Fruit fly (Drosophila melanogaster) whole organism, wandering third instar larva: ENCODE measurements around the gene CG4328.

ENCODE experiments used
- Abd-B ChIP-seq: fragments of >200 bp; optimal IDR thresholded peaks from 2 replicates; lab custom pipeline; 2017; ENCODE audit warnings: missing biosample characterization, missing genetic modification characterization
- CG32264 ChIP-seq: fragments of 200-800 bp; sonication (Bioruptor generic); optimal IDR thresholded peaks from 2 replicates; lab custom pipeline; 2016; ENCODE audit warnings: missing biosample characterization, missing genetic modification characterization
- CG9705 ChIP-seq: fragments of 200-800 bp; sonication (Bioruptor generic); optimal IDR thresholded peaks from 2 replicates; lab custom pipeline; 2018; ENCODE audit warnings: missing biosample characterization, mild to moderate bottlenecking, missing genetic modification characterization
- CrebA ChIP-seq: fragments of 200-800 bp; sonication (Bioruptor generic); optimal IDR thresholded peaks from 2 replicates; lab custom pipeline; 2016; ENCODE audit warnings: missing biosample characterization, mild to moderate bottlenecking, missing genetic modification characterization, borderline replicate concordance
- Dfd ChIP-seq: fragments of >200 bp; optimal IDR thresholded peaks from 2 replicates; lab custom pipeline; 2017; ENCODE audit warnings: missing biosample characterization, missing genetic modification characterization
- Dif ChIP-seq: fragments of 200-275, 200-300 bp; sonication (Bioruptor generic); optimal IDR thresholded peaks from 2 replicates; lab custom pipeline; 2018; ENCODE audit warnings: missing biosample characterization, missing genetic modification characterization; ENCODE audit not compliant: partially characterized antibody
- GATAd ChIP-seq: sonication (Bioruptor generic); optimal IDR thresholded peaks from 2 replicates; lab custom pipeline; 2016; ENCODE audit warnings: missing biosample characterization, missing genetic modification characterization
- HLH106 ChIP-seq: fragments of 200-800 bp; optimal IDR thresholded peaks from 3 replicates; lab custom pipeline; 2019; ENCODE audit warnings: missing biosample characterization, mild to moderate bottlenecking, missing genetic modification characterization, moderate library complexity
- Hnf4 ChIP-seq: fragments of 200-800 bp; sonication (Bioruptor generic); optimal IDR thresholded peaks from 2 replicates; lab custom pipeline; 2016; ENCODE audit warnings: missing biosample characterization, mild to moderate bottlenecking, missing genetic modification characterization
- Hr78 ChIP-seq: fragments of >200 bp; optimal IDR thresholded peaks from 2 replicates; lab custom pipeline; 2017; ENCODE audit warnings: missing biosample characterization, missing genetic modification characterization
- Hr83 ChIP-seq: fragments of 200-300 bp; sonication (Bioruptor generic); optimal IDR thresholded peaks from 2 replicates; lab custom pipeline; 2016; ENCODE audit warnings: missing biosample characterization, mild to moderate bottlenecking, missing genetic modification characterization, moderate library complexity; ENCODE audit not compliant: poor library complexity, severe bottlenecking
- Jra ChIP-seq: sonication (Bioruptor generic); optimal IDR thresholded peaks from 2 replicates; lab custom pipeline; 2016; ENCODE audit warnings: missing biosample characterization, missing genetic modification characterization
- Mio ChIP-seq: sonication (Bioruptor generic); optimal IDR thresholded peaks from 2 replicates; lab custom pipeline; 2016; ENCODE audit warnings: missing biosample characterization, missing genetic modification characterization
- Myc ChIP-seq: fragments of >200 bp; optimal IDR thresholded peaks from 2 replicates; lab custom pipeline; 2017
- N ChIP-seq: fragments of >200 bp; optimal IDR thresholded peaks from 2 replicates; lab custom pipeline; 2018; ENCODE audit warnings: missing biosample characterization, missing external identifiers, missing genetic modification characterization
- OdsH ChIP-seq: fragments of 200-800 bp; sonication (Bioruptor generic); optimal IDR thresholded peaks from 2 replicates; lab custom pipeline; 2016; ENCODE audit warnings: missing biosample characterization, mild to moderate bottlenecking, missing genetic modification characterization
- Rel ChIP-seq, 2 experiments: fragments of 200-800 bp; sonication (Bioruptor generic) in 1 of 2; optimal IDR thresholded peaks; 2 replicates in 1 of 2; 3 replicates in 1 of 2; lab custom pipeline; 2016 to 2019; ENCODE audit warnings: mild to moderate bottlenecking in 2 of 2, missing biosample characterization in 2 of 2, missing genetic modification characterization in 2 of 2, moderate library complexity in 1 of 2
- Sp1 ChIP-seq: fragments of 200-800 bp; sonication (Bioruptor generic); optimal IDR thresholded peaks from 3 replicates; lab custom pipeline; 2019; ENCODE audit warnings: missing biosample characterization, mild to moderate bottlenecking, missing genetic modification characterization, moderate library complexity
- br ChIP-seq: fragments of 200-800 bp; sonication (Bioruptor generic); optimal IDR thresholded peaks from 2 replicates; lab custom pipeline; 2016; ENCODE audit warnings: missing biosample characterization, missing genetic modification characterization
- brk ChIP-seq: fragments of 200-800 bp; sonication (Bioruptor generic); optimal IDR thresholded peaks from 2 replicates; lab custom pipeline; 2016; ENCODE audit warnings: missing biosample characterization, mild to moderate bottlenecking, missing genetic modification characterization
- dl ChIP-seq, 2 experiments: fragments of 175-275, 200-275 bp in 1 of 2; fragments of 200-275 bp in 1 of 2; sonication (Bioruptor generic); optimal IDR thresholded peaks; lab custom pipeline; 2018; ENCODE audit warnings: mild to moderate bottlenecking in 2 of 2, missing biosample characterization in 2 of 2, missing genetic modification characterization in 2 of 2, moderate library complexity in 2 of 2; ENCODE audit not compliant: partially characterized antibody in 2 of 2, insufficient read depth in 1 of 2
- dmrt93B ChIP-seq: fragments of 200-800 bp; sonication (Bioruptor generic); optimal IDR thresholded peaks from 2 replicates; lab custom pipeline; 2018; ENCODE audit warnings: missing biosample characterization, mild to moderate bottlenecking, missing genetic modification characterization
- dsf ChIP-seq: sonication (Bioruptor generic); optimal IDR thresholded peaks from 2 replicates; lab custom pipeline; 2016; ENCODE audit warnings: missing biosample characterization, missing genetic modification characterization, borderline replicate concordance
- ey ChIP-seq: fragments of 200-800 bp; sonication (Bioruptor generic); optimal IDR thresholded peaks from 2 replicates; lab custom pipeline; 2016; ENCODE audit warnings: missing biosample characterization, missing genetic modification characterization
- foxo ChIP-seq, 2 experiments: fragments of 200-800 bp; sonication (Bioruptor generic); optimal IDR thresholded peaks; 2 replicates in 1 of 2; 3 replicates in 1 of 2; lab custom pipeline; 2016 to 2017; ENCODE audit warnings: missing biosample characterization in 2 of 2, missing genetic modification characterization in 2 of 2
- fru ChIP-seq: fragments of 200-800 bp; sonication (Bioruptor generic); optimal IDR thresholded peaks from 3 replicates; lab custom pipeline; 2016; ENCODE audit warnings: missing biosample characterization, mild to moderate bottlenecking, missing genetic modification characterization
- h ChIP-seq: fragments of 200-800 bp; sonication (Bioruptor generic); optimal IDR thresholded peaks from 3 replicates; lab custom pipeline; 2016; ENCODE audit warnings: missing biosample characterization, mild to moderate bottlenecking, missing genetic modification characterization
- jim ChIP-seq: fragments of 175-275, 200-325 bp; sonication (Bioruptor generic); optimal IDR thresholded peaks from 2 replicates; lab custom pipeline; 2016; ENCODE audit warnings: missing biosample characterization, mild to moderate bottlenecking, missing genetic modification characterization
- lola ChIP-seq: fragments of >200 bp; optimal IDR thresholded peaks from 2 replicates; lab custom pipeline; 2017; ENCODE audit warnings: missing biosample characterization, missing genetic modification characterization
- pan ChIP-seq: fragments of >200 bp; optimal IDR thresholded peaks from 2 replicates; lab custom pipeline; 2017
- psq ChIP-seq: fragments of 200-800 bp; sonication (Bioruptor generic); optimal IDR thresholded peaks from 3 replicates; lab custom pipeline; 2017; ENCODE audit warnings: missing biosample characterization, mild to moderate bottlenecking, missing genetic modification characterization, moderate library complexity
- rgr ChIP-seq: fragments of 200-800 bp; sonication (Bioruptor generic); optimal IDR thresholded peaks from 3 replicates; lab custom pipeline; 2016; ENCODE audit warnings: missing biosample characterization, mild to moderate bottlenecking, missing genetic modification characterization
- sage ChIP-seq: fragments of 200-800 bp; sonication (Bioruptor generic); optimal IDR thresholded peaks from 2 replicates; lab custom pipeline; 2016; ENCODE audit warnings: missing biosample characterization, mild to moderate bottlenecking, missing genetic modification characterization
- sv ChIP-seq: fragments of 200-800 bp; sonication (Bioruptor generic); optimal IDR thresholded peaks from 3 replicates; lab custom pipeline; 2016; ENCODE audit warnings: missing biosample characterization, missing genetic modification characterization
- tai ChIP-seq: sonication (Bioruptor generic); optimal IDR thresholded peaks from 2 replicates; lab custom pipeline; 2016; ENCODE audit warnings: missing biosample characterization, missing genetic modification characterization
- woc ChIP-seq: sonication (Bioruptor generic); optimal IDR thresholded peaks from 2 replicates; lab custom pipeline; 2016; ENCODE audit warnings: missing biosample characterization, mild to moderate bottlenecking, missing genetic modification characterization

Gene CG4328

DNA sequence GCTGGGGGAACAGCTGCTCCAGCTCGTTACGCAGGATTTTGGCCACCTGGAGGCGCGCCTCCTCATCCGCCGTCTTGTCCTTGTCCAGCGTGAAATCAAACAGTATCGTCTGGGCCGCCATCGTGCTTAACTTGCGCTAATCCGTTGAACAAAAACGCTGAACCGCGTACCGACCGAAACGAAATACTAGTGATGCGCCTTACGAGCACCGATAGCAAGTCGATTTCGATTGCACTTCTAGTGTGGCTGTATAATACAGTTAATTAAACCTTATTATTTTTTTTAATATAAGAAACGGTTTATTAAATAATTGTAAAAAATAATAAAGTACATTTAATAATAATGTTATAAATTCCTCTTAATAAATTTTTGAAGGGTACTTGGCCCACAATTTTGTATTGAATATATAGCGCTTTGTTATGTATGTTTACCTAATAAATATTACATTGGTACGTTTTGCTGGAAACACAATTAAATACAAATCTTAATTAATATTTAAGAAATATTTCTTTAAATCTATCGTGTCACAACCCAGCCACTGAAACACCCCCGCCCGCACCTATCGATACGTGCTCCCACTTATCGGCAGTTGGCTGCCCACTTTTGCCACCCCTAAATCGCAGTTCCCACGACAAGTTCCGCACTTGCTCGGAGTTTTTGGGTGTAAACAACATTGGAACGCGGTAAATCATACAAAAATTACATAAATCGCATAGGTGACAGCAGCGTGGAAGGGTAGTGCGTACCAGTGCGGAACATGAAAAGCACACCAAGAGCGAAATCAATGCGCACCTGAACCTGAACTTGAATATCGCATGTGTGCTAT is 18.7 kb downstream of the CG4328 start, which contains the start of the genes Sms and INPP5E (continued):
- TF ChIP-seq Rel (GFP tag; optimal IDR thresholded peaks at IDR 0.05; lab: Kevin White, UChicago): no peak
- peak; percentile 94 for TF ChIP-seq Rel (tag; optimal IDR thresholded peaks at IDR 0.05; lab: Kevin White, UChicago)
- TF ChIP-seq Abd-B (GFP tag; lab: Kevin White, UChicago): no peak
- peak; percentile 34 for TF ChIP-seq Sp1 (GFP tag; lab: Kevin White, UChicago)
- no peak for TF ChIP-seq lola (GFP tag; lab: Kevin White, UChicago)
- TF ChIP-seq CrebA: no peak
- no peak for TF ChIP-seq N (GFP tag; lab: Kevin White, UChicago)

DNA sequence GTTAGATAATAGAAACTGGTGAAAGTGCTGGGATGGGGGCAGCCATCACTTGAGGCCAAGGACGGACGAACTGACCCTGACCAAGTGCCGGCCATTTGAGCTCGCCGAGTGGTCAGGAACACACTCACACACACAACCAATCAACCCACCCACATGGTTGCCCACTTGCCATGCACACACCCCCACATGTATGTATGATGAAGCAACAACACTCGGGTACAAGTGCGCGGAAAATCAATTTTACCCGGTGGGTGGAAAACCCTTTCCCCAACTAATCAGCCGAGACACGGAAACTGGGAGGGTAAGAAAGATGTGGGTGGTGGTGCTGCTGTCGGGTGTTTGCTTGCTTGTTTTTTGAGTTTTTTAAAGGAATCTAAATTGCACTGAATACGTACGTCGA is 19.4 kb downstream of the CG4328 start:
- TF ChIP-seq jim (no peak), ey (no peak), HLH106 (tag; lab: Kevin White, UChicago) (no peak), Sp1 (GFP tag; lab: Kevin White, UChicago) (no peak), psq (GFP tag; lab: Kevin White, UChicago) (no peak), Dfd (no peak), pan (lab: Kevin White, UChicago) (no peak), rgr (GFP tag; lab: Kevin White, UChicago) (no peak), Hr83 (GFP tag; lab: Kevin White, UChicago) (no peak), tai (no peak), GATAd (GFP tag; lab: Kevin White, UChicago) (no peak), N (GFP tag; lab: Kevin White, UChicago) (no peak)

DNA sequence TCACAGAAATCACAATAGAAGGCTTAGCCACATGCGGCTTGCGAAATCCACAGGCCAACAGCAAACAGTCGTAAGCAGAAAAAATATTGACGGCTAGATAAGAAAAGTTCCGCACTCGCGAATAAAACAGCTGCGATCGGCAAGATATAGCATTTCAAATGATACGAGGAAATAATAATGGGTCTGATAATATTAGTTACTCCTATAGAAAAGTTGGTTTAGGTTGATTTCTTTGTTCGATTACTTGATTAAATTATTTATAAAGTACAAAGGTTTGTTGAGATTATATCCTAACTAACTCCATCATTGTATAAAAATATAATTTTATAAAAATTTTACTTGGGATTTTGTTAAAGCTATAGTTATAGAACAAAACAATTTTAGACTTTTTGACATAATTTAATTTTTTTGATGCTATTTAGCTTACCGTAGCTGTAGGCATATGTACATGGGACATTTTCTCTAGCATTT is 20.3 kb downstream of the CG4328 start:
- TF ChIP-seq dsf (GFP tag; lab: Kevin White, UChicago): no peak
- TF ChIP-seq dmrt93B (GFP tag; lab: Kevin White, UChicago): peak; percentile 26
- no peak for TF ChIP-seq Abd-B (GFP tag; lab: Kevin White, UChicago)
- TF ChIP-seq HLH106 (tag; lab: Kevin White, UChicago): peak; percentile 55
- TF ChIP-seq Sp1 (GFP tag; lab: Kevin White, UChicago): peak; percentile 61
- TF ChIP-seq Hnf4 (GFP tag; lab: Kevin White, UChicago): no peak
- no peak for TF ChIP-seq pan (lab: Kevin White, UChicago)
- TF ChIP-seq Hr83 (GFP tag; lab: Kevin White, UChicago): no peak
- TF ChIP-seq tai: no peak
- peak; percentile 31 for TF ChIP-seq rgr (GFP tag; lab: Kevin White, UChicago)
- no peak for TF ChIP-seq Dif (GFP tag; lab: Kevin White, UChicago)
- peak; percentile 43 for TF ChIP-seq h (GFP tag; lab: Kevin White, UChicago)
- no peak for TF ChIP-seq lola (GFP tag; lab: Kevin White, UChicago)
- peak; percentile 41 for TF ChIP-seq OdsH (GFP tag; lab: Kevin White, UChicago)
- peak; percentile 36 for TF ChIP-seq psq (GFP tag; lab: Kevin White, UChicago)
- no peak for TF ChIP-seq Rel (GFP tag; optimal IDR thresholded peaks at IDR 0.05; lab: Kevin White, UChicago)
- peak; percentile 6 for TF ChIP-seq Rel (tag; optimal IDR thresholded peaks at IDR 0.05; lab: Kevin White, UChicago)
- peak; percentile 5 for TF ChIP-seq fru
- no peak for TF ChIP-seq br (GFP tag; lab: Kevin White, UChicago)
- TF ChIP-seq Dfd: no peak
- TF ChIP-seq dl (GFP tag; optimal IDR thresholded peaks at IDR 0.05; lab: Kevin White, UChicago; ENCODE audit: insufficient read depth in 1 of 2, partially characterized antibody in 2 of 2): no peak
- TF ChIP-seq woc (GFP tag; lab: Kevin White, UChicago): no peak
- TF ChIP-seq foxo (GFP tag; optimal IDR thresholded peaks at IDR 0.05; lab: Kevin White, UChicago): peak in 1 of 2 experiments; percentile 55

DNA sequence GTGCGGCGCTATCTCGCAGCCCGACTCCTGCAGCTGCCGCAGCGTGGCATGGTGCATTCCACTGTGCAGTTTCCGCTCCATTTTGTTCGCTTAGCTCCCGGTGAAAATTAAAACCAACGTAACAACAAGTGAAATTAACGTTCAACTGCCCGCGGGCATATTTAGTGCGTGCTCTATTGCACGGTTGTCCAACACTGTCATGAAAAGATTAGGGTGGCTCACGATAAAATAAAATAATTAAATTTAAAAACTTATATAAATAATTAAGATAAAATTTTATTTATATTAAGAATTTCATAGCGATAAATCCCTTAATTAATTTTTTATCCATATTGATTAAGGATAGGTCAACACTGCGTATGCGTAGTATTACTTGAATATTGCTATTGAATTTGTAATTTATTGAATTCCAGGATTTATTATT is 24.7 kb downstream of the CG4328 start, which contains the start of gene Pbgs:
Gene Pbgs, minus strand, starts transcription at position 151 of the 424 bp plus-strand sequence.
- no peak for TF ChIP-seq pan (lab: Kevin White, UChicago)
- no peak for TF ChIP-seq dmrt93B (GFP tag; lab: Kevin White, UChicago)
- TF ChIP-seq foxo (GFP tag; optimal IDR thresholded peaks at IDR 0.05; lab: Kevin White, UChicago): peak in 1 of 2 experiments; percentile 38
- TF ChIP-seq Dif (GFP tag; lab: Kevin White, UChicago): no peak
- TF ChIP-seq dl (GFP tag; optimal IDR thresholded peaks at IDR 0.05; lab: Kevin White, UChicago; ENCODE audit: insufficient read depth in 1 of 2, partially characterized antibody in 2 of 2): no peak
- TF ChIP-seq sage: no peak
- no peak for TF ChIP-seq CrebA
- TF ChIP-seq h (GFP tag; lab: Kevin White, UChicago): peak; percentile 37
- no peak for TF ChIP-seq Hr78
- no peak for TF ChIP-seq sv
- no peak for TF ChIP-seq Myc
- peak; percentile 5 for TF ChIP-seq fru
- peak; percentile 31 for TF ChIP-seq Sp1 (GFP tag; lab: Kevin White, UChicago)
- TF ChIP-seq jim: no peak
- TF ChIP-seq brk: no peak
- no peak for TF ChIP-seq CG32264 (GFP tag; lab: Kevin White, UChicago)
- TF ChIP-seq tai: no peak
- no peak for TF ChIP-seq dsf (GFP tag; lab: Kevin White, UChicago)
- no peak for TF ChIP-seq Jra (GFP tag; lab: Kevin White, UChicago)
- no peak for TF ChIP-seq rgr (GFP tag; lab: Kevin White, UChicago)
- no peak for TF ChIP-seq OdsH (GFP tag; lab: Kevin White, UChicago)
- TF ChIP-seq Dfd: no peak
- no peak for TF ChIP-seq Hr83 (GFP tag; lab: Kevin White, UChicago)
- no peak for TF ChIP-seq GATAd (GFP tag; lab: Kevin White, UChicago)
- TF ChIP-seq CG9705 (GFP tag; lab: Kevin White, UChicago): no peak
- TF ChIP-seq HLH106 (tag; lab: Kevin White, UChicago): peak; percentile 69
- no peak for TF ChIP-seq Mio
- TF ChIP-seq lola (GFP tag; lab: Kevin White, UChicago): no peak
- no peak for TF ChIP-seq br (GFP tag; lab: Kevin White, UChicago)
